Fruit fly (Drosophila melanogaster): ENCODE measurements around the gene dgt6.

DNA sequence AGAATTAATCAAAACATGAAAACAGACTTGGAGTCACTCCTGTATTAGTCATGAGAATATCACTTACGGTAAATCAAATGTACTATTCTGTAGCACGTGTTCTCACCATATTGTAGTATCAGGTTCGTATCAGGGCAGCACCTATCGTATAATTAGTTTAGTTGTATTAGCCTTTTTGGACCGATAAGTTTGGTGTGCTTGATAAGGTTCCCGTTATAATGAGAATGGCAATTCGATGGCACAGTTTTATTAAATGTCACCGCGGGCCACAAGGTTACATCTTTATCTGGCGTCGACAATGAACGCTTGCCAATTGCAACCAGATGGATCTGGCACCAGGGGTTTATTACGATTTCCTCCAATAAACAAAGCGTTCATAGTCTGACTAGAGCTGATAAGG, 27.9 kb upstream of the dgt6 start:
- no peak for TF ChIP-seq insv (optimal IDR thresholded peaks at IDR 0.05)
- no peak for TF ChIP-seq Myc (optimal IDR thresholded peaks at IDR 0.05)
- TF ChIP-seq Sin3A (optimal IDR thresholded peaks at IDR 0.05): no peak

All from Kc167 (cell line).